Fruit fly (Drosophila melanogaster): Measurements from ENCODE around the gene Mp.

Gene Mp

DNA sequence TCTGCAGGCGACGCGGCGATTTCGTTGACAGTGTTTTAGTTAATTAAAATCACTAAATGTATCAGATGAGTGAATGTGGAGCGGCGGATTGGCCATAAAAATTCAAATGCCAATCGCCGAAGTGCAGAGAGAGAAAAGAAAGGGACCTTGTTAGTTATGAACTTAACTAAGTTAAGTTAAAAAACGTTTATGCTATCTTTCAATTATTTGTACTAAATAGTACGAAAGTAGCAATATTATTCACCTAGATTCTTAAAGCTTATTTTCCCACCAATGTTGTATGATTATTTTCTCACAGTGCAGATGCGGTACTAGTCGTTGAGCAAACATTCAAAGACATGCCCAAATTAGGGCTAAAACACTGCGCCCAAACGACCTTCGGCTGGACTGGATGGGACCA is 92.1 kb downstream of the Mp start (continued):
- TF ChIP-seq CG11456 (GFP tag; IDR thresholded peaks at IDR 0.05) = peak; percentile 66; the same call in 2 of the 3 replicates
- TF ChIP-seq Bgb (GFP tag; IDR thresholded peaks at IDR 0.05; ENCODE audit: partially characterized antibody) = no peak
- peak; percentile 47; the same call in 1 of the 3 replicates for TF ChIP-seq gce (GFP tag; IDR thresholded peaks at IDR 0.05)
- TF ChIP-seq CTCF (GFP tag; optimal IDR thresholded peaks at IDR 0.05) = no peak
- TF ChIP-seq Gsc (GFP tag; IDR thresholded peaks at IDR 0.05) = peak; percentile 22; the same call in 1 of the 2 replicates
- peak; percentile 16 for TF ChIP-seq CG3163 (GFP tag; optimal IDR thresholded peaks at IDR 0.05)
- peak; percentile 79 for TF ChIP-seq ttk (GFP tag; IDR thresholded peaks at IDR 0.05)
- TF ChIP-seq CG6813 (GFP tag; optimal IDR thresholded peaks at IDR 0.05) = peak; percentile 39
- TF ChIP-seq CG7556 (GFP tag; optimal IDR thresholded peaks at IDR 0.05) = peak; percentile 55
- peak; percentile 48 for TF ChIP-seq Hmr (GFP tag; optimal IDR thresholded peaks at IDR 0.05)
- peak; percentile 53 for TF ChIP-seq salm (tag; optimal IDR thresholded peaks at IDR 0.05)
- TF ChIP-seq Abd-B (GFP tag; optimal IDR thresholded peaks at IDR 0.05) = peak; percentile 74
- no peak for TF ChIP-seq CG9876 (GFP tag; optimal IDR thresholded peaks at IDR 0.05)
- TF ChIP-seq lab (GFP tag; optimal IDR thresholded peaks at IDR 0.05) = peak; percentile 78
- TF ChIP-seq CG18764 (GFP tag; optimal IDR thresholded peaks at IDR 0.05) = peak; percentile 52

DNA sequence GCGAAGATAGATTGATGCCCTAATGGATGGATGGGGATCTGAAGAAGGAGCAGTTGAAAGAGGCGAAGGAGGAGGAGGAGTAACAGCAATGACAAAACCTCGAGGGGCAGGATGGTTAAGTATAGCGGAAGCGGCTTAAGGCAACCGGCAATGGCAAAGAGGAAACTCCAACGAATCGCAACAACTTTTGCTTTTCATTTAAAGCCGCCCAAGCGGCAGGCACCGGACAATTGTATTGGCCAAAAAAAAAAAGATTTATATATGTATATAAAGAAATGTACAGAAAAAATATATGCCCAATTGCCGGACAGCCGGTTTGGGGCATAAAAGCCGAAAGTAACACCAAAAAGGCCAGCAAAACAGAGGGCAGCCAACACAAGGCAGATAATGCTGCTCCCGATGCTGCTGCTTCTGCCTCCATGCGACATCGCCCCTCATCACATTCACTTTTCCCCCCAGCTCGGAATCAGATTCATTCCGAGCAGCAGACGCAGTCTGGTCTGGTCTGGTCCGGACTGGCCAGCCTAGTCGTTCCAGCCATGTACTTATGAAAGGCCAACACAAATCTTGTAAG is 92.8 kb downstream of the Mp start:
- TF ChIP-seq hb (GFP tag; IDR thresholded peaks at IDR 0.05; ENCODE audit: partially characterized antibody) (0 out of 3 replicates have a peak, but pooled peaks have one; percentile 19), ci (GFP tag; IDR thresholded peaks at IDR 0.05) (peak; percentile 33; the same call in 1 of the 3 replicates), bbx (GFP tag; IDR thresholded peaks at IDR 0.05; ENCODE audit: partially characterized antibody) (no peak), bigmax (GFP tag; optimal IDR thresholded peaks at IDR 0.05) (no peak), CG13894 (tag; optimal IDR thresholded peaks at IDR 0.05) (peak; percentile 9), CG15011 (GFP tag; optimal IDR thresholded peaks at IDR 0.05) (no peak)

DNA sequence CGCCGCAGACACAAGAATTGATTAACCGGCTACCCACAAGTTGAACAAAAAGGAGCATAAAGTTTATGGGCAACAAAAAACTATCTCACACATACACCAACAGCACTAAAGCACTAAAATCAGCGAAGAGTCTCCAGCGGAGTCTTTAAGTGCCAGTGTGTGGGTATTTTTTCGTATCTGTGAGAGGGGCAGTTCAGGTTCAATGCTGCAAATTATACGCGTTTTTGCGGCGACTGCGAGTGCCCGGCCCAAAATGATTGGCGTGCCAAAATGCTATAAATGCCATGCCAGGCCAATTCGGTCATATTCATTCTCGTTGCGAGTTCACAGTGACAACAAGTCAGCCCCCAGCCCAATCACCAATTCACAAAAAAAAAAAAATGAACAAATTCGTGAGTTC is 94.3 kb downstream of the Mp start, which contains the start of gene Cpr65Ec:
TSS of gene Cpr65Ec (plus strand) at position 301 of the 400 bp plus-strand sequence.
- no peak for TF ChIP-seq C15 (GFP tag; IDR thresholded peaks at IDR 0.05)
- no peak for TF ChIP-seq CG12104 (GFP tag; optimal IDR thresholded peaks at IDR 0.05)
- TF ChIP-seq ash1 (GFP tag; optimal IDR thresholded peaks at IDR 0.05) = no peak
- TF ChIP-seq CG17612 (GFP tag; IDR thresholded peaks at IDR 0.05) = no peak
- TF ChIP-seq Lpt (GFP tag; optimal IDR thresholded peaks at IDR 0.05) = no peak
- TF ChIP-seq chinmo (GFP tag; IDR thresholded peaks at IDR 0.05; ENCODE audit: partially characterized antibody) = no peak
- no peak for TF ChIP-seq Atf6 (GFP tag; IDR thresholded peaks at IDR 0.05)
- TF ChIP-seq mld (GFP tag; IDR thresholded peaks at IDR 0.05; ENCODE audit: partially characterized antibody) = no peak
- TF ChIP-seq CG4707 (GFP tag; optimal IDR thresholded peaks at IDR 0.05) = no peak
- TF ChIP-seq CG2712 (tag; optimal IDR thresholded peaks at IDR 0.05) = no peak
- no peak for TF ChIP-seq CG14014 (GFP tag; IDR thresholded peaks at IDR 0.05)
- no peak for TF ChIP-seq Eip74EF (GFP tag; optimal IDR thresholded peaks at IDR 0.05)
- TF ChIP-seq Sin3A (optimal IDR thresholded peaks at IDR 0.05) = no peak
- TF ChIP-seq bigmax (GFP tag; optimal IDR thresholded peaks at IDR 0.05) = no peak
- TF ChIP-seq ATbp (GFP tag; optimal IDR thresholded peaks at IDR 0.05) = no peak
- no peak for TF ChIP-seq Poxn (GFP tag; IDR thresholded peaks at IDR 0.05)

DNA sequence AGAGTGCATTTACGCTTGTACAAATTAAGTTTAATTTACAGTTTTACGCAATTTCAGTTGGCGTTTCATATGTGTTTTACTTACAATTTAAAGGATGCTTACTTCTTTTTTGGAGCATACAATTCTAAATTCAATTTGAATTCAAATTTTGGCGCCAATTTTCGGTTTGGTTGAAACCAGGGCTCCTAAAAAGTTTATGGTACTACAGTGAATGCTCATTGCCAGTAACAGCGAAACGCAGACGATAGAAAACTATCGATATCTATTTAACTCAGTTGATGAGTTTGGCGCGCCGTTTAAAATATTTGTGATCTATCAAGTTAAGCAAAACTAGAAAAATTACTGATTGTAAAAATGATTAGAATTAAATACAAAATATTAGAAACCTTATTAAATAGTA is 95.4 kb downstream of the Mp start:
- peak; percentile 67 for TF ChIP-seq unc-4 (GFP tag; IDR thresholded peaks at IDR 0.05; ENCODE audit: partially characterized antibody)
- no peak for TF ChIP-seq ash1 (GFP tag; optimal IDR thresholded peaks at IDR 0.05)
- peak; percentile 49; the same call in 1 of the 2 replicates for TF ChIP-seq inv (GFP tag; IDR thresholded peaks at IDR 0.05; ENCODE audit: partially characterized antibody)
- no peak for TF ChIP-seq C15 (GFP tag; IDR thresholded peaks at IDR 0.05)
- TF ChIP-seq h (optimal IDR thresholded peaks at IDR 0.05) = no peak
- peak; percentile 47 for TF ChIP-seq nerfin-2 (GFP tag; IDR thresholded peaks at IDR 0.05; ENCODE audit: partially characterized antibody)
- peak; percentile 58; the same call in 1 of the 2 replicates for TF ChIP-seq ato (GFP tag; IDR thresholded peaks at IDR 0.05; ENCODE audit: partially characterized antibody)
- TF ChIP-seq sna (GFP tag; IDR thresholded peaks at IDR 0.05; ENCODE audit: partially characterized antibody) = 0 out of 2 replicates have a peak, but pooled peaks have one; percentile 17
- TF ChIP-seq CG14710 (tag; optimal IDR thresholded peaks at IDR 0.05) = no peak
- TF ChIP-seq CG7928 (GFP tag; optimal IDR thresholded peaks at IDR 0.05) = peak; percentile 71
- peak; percentile 67 for TF ChIP-seq Scr (GFP tag; IDR thresholded peaks at IDR 0.05; ENCODE audit: partially characterized antibody)
- TF ChIP-seq Ravus (GFP tag; IDR thresholded peaks at IDR 0.05) = no peak
- peak; percentile 56 for TF ChIP-seq CG34224 (GFP tag; IDR thresholded peaks at IDR 0.05; ENCODE audit: partially characterized antibody)
